Fruit fly (Drosophila melanogaster) Kc167 (cell line): ENCODE data around the gene Tgi.

ENCODE experiments used
- Myc ChIP-seq: fragments of >200 bp; optimal IDR thresholded peaks from 2 replicates; lab custom pipeline; 2017; ENCODE audit warnings: missing external identifiers
- Sin3A ChIP-seq: fragments of >200 bp; optimal IDR thresholded peaks from 2 replicates; lab custom pipeline; 2018; ENCODE audit warnings: missing external identifiers
- h ChIP-seq: fragments of >200 bp; optimal IDR thresholded peaks from 3 replicates; lab custom pipeline; 2018; ENCODE audit warnings: missing external identifiers
- insv ChIP-seq: fragments of >200 bp; optimal IDR thresholded peaks from 3 replicates; lab custom pipeline; 2018; ENCODE audit warnings: missing external identifiers
- psq ChIP-seq: fragments of >200 bp; optimal IDR thresholded peaks from 2 replicates; lab custom pipeline; 2017; ENCODE audit warnings: missing external identifiers
- ttk ChIP-seq: sonication (Bioruptor generic); optimal IDR thresholded peaks from 2 replicates; lab custom pipeline; 2017; ENCODE audit warnings: missing external identifiers

The Tgi gene

DNA sequence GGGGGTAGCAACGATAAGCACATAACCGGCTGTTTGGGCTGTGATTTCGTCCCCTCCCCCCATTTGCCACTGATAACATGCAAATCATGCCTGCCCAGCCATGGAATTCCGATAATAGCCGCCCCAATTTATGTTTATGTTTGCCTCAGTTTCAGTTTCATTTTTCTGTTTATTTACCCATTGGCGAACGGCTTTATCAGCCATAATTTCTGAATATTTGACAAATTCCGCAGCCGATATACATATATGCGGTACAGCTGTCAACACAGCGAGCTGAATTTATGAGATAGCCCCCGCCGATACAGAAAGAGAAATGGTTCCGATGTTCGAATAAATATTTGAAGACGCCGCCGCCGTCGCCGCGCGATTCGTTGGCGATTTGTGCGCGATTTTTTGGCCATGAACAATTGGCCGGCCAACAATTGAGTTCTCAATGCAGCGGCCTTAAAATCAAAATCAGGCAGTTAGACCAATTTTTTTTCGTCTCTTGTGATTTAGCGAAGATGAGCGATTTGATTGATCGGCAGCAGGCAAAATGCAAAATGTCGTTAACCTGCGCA is 2.7 kb downstream of the Tgi start:
- no peak for TF ChIP-seq insv (lab: Kevin White, UChicago)
- TF ChIP-seq h, result no peak

DNA sequence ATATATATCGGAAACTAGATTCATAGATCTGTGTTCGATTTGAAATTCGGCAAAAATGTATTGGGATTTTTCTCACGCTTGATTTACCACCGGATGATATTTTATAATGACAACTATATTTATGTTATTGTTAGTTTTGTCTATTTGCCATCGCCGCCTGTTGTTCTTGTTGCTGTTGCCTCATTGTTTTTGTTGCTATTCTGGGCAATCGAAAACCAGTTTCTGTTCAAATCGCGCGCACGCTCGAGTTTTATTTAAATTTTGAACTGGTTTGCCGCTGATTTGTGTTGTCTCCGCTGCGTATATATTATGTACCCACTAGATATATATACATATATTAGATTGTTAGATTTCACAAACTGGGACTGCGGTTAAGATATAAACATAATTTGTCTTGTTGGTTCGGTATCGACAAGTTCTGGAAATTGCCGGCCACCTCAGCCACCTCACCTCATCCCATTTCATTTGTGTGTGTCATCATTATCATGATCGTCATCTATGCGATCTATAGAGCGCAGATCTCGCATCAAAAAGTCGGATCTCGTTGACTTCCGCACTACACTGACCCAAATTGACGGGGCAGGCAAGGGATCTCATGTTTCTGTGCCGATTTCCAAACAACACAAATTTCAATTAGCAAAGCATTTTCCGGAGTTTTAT is 4.2 kb downstream of the Tgi start:
- TF ChIP-seq Sin3A (lab: Kevin White, UChicago), result no peak
- TF ChIP-seq ttk, result no peak
- no peak for TF ChIP-seq insv (lab: Kevin White, UChicago)
- no peak for TF ChIP-seq psq (lab: Kevin White, UChicago)
- TF ChIP-seq h, result no peak
- TF ChIP-seq Myc, result no peak

DNA sequence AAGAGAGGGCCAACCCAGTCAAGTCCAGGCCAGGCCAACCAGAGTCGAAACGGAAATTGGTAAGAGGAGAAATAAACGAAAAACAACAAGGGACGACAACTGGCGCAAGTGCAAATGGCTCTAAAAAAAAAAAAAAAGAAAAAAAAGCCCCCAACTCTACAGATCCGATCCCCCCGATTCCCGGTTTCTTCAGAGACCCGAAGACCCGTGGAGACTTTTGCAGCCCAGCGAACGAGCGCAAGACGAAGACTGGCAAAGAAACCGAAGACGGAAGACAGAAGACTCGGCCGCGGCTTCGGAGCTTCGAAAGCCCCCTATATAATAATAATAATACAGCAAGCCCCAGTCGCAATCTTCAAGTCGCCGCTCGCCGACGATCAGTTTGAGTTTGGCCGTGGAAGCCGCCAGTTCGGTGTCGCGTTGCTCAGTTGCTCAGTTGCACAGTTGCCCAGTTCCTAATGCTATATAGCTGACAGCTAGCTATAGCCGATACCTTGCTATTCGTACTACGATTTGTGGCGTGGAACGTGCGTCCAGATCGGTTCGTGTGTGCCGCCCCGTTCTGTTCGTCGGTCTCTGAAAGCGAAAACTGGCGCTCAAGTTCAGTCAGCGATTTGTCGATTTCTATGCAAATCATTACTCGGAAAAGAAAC is 7.9 kb downstream of the Tgi start:
- TF ChIP-seq ttk (no peak), Sin3A (lab: Kevin White, UChicago) (no peak), h (no peak), Myc (no peak), psq (lab: Kevin White, UChicago) (no peak), insv (lab: Kevin White, UChicago) (no peak)

DNA sequence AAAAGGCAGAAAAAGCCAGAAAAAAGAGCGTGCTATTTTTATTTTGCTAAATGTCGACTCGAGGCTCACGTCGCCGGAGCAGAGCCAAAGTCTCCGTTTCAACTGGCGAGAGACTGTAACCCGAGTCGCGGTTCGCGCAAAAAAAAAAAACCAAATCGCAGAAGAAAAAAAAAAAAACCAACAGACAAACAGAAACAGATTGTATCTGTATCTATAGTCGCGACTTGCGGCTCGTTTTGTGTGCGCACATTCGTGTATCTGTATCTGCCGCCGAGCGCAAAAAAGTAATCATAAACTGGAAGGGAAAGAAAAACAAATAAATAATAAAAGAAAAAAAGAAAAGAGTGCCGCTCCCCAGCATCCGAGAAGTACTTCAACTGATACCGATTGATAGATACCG is 8.5 kb downstream of the Tgi start:
- no peak for TF ChIP-seq psq (lab: Kevin White, UChicago)
- TF ChIP-seq Myc, result no peak
- no peak for TF ChIP-seq insv (lab: Kevin White, UChicago)
- TF ChIP-seq ttk, result no peak
- TF ChIP-seq h, result no peak
- TF ChIP-seq Sin3A (lab: Kevin White, UChicago), result no peak

DNA sequence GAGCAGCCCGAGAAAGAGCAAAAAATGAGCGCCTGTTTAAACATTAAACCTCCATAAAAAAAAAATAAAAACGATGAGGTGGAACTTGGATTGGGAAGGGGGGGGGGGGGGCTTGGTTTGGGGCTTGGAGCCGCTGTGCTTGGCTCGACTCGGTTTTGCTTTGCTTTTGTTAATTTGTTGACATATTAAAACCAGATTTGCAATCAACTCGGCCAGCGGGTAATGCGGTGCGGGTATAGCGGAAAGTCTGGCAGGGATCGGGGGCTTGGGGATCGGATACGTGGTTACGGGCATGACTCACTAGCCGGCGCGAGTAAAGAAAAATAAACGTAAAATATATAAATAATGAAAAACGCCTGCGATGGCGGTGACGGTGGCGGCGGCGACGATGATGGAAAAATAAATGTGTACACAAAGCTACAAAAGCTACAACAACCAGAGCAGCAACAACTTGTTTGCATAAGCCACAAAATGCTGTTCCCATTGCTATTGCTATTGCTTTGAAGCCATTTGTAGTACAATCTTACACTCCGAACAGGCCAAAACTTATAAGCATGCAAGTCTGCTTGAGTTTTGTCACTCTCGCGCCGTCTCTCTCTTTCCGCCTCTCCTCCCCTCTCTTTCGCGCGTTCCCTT is 11.2 kb downstream of the Tgi start:
- TF ChIP-seq insv (lab: Kevin White, UChicago) (no peak), h (no peak), psq (lab: Kevin White, UChicago) (no peak), Sin3A (lab: Kevin White, UChicago) (no peak), Myc (no peak), ttk (no peak)

DNA sequence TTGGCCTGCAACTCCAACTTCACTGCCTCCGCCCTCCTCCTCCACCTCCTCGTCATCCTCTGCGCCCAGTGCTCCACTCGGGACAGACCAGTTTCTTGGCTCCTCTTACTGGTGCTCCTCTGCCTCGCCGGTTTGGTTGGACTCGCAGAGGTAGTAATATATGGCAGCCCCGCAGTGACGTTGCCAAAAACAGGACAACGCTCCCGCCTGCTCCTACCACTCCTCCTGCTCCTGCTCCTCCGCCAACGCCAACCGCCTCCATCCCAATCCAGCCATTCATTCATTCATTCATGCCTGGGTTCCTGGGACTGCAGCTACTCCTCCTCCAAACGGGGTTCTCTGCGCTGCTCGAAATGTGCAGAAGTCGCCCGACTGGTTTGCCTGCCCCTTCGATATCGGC is 12.9 kb downstream of the Tgi start:
- TF ChIP-seq Myc (no peak), psq (lab: Kevin White, UChicago) (no peak), Sin3A (lab: Kevin White, UChicago) (no peak), insv (lab: Kevin White, UChicago) (no peak), h (no peak), ttk (no peak)

DNA sequence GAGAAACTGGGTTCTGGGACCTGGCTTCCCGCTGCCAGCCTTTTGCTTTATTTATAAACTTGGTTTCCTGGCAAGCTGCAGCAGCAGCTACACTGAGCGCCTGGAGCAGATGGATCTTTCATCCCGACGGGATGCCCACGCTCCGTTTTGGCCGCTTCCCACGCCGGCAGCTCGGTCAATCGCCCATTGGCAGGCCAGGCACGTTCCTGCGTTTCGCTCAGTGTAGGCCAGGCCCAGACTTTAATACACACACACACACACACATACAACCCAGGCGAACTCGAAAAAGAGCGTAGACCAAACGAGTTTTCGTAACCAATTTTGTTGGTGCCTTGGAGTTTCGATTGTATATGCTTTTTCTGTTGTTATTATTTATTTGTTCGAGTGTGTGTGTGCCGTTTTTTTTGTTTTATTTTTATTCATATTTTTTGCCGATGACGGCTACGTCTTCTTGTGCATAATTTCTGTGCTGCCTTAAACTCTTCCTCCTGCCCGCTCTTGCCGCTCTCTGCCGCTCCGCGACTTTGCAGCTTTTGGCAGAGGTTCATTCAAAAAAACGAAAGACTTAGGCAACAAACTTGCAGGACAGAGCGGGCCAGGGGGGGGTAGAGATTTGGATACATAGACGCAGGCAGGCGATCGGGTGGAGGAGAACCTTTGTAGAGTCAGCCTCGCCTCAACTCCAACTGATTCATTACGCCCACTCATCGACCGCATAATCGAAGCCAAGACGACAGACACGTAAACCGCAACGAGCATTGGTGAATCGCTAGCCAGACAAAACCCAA is 13.5 kb downstream of the Tgi start:
- TF ChIP-seq Myc, result no peak

DNA sequence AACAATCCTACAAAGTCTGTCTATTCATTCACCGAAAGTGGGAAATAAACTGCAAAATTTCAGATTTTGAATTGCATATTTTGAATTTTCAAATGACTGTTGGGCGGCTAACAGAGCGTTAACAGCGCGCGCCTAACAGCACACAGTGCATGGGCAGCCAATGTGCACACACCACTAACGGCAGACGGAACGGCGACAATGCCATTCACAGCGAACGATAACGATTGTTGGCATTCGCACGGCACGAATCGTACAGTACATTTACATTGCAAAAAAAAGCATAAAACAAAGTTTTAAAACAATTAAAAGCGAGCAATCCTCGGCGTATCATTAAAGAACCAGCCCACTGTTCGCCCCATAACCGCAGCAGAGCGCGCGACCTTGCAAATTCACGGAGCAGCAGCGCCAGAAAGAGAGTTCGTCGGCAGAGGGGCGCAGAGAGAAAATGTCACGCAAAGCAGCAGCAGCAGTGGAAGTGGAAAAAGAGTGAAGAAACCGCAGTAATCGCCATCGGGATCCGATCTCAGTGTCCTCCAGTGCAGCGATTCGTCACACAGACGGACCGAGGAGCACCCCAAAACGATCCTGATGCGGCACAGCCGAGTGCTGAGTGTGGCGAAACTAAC is 16.0 kb downstream of the Tgi start, which contains the start of gene Spt20:
Spt20 (plus strand) TSS at position 224 of the 626 bp plus-strand sequence.
- TF ChIP-seq insv (lab: Kevin White, UChicago), result no peak
- TF ChIP-seq Sin3A (lab: Kevin White, UChicago), result no peak
- TF ChIP-seq Myc, result no peak
- no peak for TF ChIP-seq h
- no peak for TF ChIP-seq psq (lab: Kevin White, UChicago)
- TF ChIP-seq ttk, result no peak

DNA sequence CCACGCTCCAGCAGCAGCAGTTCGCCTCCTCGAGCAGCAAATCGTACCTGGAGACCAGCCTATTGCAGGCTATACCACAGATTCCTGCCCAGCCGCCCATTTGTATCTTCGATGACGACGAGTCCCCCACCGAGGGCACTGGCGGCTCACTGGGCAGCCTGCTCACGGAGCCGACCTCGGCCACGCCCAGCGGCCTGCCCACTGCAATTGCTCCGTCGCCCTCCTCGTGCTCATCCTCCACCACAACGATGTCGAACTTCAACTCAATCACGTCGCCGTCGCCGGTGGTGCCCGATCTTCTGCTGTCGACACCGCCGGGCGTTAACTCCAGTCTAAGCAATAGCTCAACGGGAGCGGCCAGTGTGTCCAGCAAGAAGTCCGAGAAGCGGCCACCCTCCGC is 17.0 kb downstream of the Tgi start:
- TF ChIP-seq psq (lab: Kevin White, UChicago), result no peak
- TF ChIP-seq ttk, result no peak
- no peak for TF ChIP-seq h
- TF ChIP-seq Myc, result no peak
- TF ChIP-seq insv (lab: Kevin White, UChicago), result no peak
- TF ChIP-seq Sin3A (lab: Kevin White, UChicago), result no peak

DNA sequence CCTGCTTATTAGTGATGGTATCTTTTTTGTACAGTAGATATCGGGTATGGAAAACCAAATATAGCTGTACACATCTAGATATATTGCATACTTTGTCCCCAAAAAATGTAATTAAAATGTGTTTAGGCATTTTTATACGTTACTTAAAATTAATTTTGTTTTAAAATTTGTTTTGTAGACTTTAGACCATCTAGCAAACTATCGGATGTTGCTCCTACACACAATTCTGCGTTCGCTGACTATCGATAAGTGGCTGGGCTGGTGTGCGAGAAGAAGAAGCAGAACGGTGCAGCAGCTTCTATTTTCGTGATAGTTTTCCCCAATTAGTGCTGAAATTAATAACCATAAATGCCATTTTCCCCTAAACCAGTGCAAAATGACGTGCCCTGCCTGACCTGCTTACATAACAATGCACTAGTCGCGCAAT is 26.5 kb downstream of the Tgi start, which contains the start of the genes Vps36 and Liprin-beta:
Vps36 (minus strand) TSS at position 1 of the 427 bp plus-strand sequence.
Liprin-beta (plus strand) TSS at position 143 of the 427 bp plus-strand sequence.
- TF ChIP-seq h (no peak), ttk (no peak), insv (lab: Kevin White, UChicago) (no peak), Myc (no peak), Sin3A (lab: Kevin White, UChicago) (no peak), psq (lab: Kevin White, UChicago) (no peak)

DNA sequence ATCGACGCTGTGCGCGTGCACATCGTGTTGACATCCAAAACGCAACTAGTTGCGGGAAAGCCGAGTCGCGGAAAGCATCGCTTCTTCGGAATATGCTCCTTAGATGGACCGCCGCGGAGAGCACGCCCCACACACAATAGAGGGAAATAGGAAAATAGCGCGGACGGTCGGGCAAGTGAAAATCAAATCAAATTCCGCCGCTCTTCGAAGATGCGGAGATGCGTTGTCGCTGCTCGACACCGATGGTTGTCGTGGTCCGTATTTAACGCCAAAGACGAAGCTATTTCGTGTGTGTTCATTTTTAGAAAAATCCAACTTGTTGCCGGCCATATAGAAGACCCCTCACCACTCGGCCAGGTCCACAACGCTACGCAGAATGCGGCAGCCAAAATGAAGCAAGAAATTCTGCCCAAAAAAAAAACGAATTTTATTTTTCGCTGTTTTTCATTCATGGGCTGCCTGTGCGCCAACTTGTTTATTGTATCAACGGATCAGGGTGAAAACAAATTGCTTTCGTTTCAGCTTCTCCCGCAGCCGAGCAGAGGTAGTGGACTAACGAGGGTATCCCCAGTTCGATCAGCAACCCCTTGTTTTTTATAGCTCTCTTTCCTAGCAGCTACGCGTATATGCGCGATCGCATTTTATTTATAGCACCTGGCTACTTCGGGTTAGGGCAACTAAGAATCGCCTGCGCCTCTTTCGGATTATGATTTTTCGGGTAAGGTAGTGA is 33.1 kb downstream of the Tgi start, which contains the start of gene CG10710:
CG10710 (minus strand) TSS at position 51 of the 730 bp plus-strand sequence.
- no peak for TF ChIP-seq h
- no peak for TF ChIP-seq insv (lab: Kevin White, UChicago)
- no peak for TF ChIP-seq Myc
- TF ChIP-seq psq (lab: Kevin White, UChicago), result no peak
- TF ChIP-seq ttk, result no peak
- no peak for TF ChIP-seq Sin3A (lab: Kevin White, UChicago)
